Fruit fly (Drosophila melanogaster): ENCODE data around the gene Pa1.

DNA sequence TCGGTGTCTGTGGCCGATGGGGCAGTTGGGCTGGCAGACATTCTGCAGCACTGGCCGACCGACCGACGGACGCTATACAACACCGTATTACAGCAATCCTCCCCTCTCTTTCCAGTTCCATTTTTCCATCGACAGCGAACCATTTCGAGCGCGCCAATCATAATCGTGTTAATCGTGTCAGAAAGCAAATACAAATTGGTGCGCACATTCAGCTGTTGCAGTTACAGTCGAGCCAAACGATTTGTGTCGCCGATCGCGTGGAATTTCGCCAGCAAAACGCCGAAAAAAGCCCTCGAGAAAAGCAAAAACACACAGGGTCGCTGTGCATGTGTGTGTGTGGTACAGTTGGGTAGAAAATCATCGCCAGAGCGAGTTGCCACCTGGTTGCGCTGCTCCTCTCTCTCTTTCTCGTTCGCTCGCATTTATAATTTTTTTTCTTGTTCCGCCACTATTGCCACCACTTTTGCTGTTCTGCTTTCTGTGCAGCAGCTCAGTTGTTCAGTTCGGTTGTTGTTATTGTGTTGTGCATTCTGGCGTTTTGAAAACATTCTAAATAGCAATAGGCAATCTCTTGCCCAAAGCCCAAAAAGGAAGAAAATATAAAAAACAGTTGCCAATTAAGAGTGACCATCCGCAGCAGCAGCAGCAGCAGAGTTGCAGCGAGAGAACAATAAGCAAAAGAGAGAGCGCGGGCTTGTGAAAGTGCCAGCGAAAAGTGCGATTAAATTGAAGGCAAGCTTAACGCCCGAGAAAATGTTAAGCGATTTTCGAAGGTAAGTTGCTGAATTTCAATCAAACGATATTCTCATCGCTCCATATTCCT is 8.3 kb upstream of the Pa1 start, which contains the start of gene CG1737:
- TF ChIP-seq usp (GFP tag; optimal IDR thresholded peaks at IDR 0.05) (no peak), pan (optimal IDR thresholded peaks at IDR 0.05) (no peak), EcR (GFP tag; optimal IDR thresholded peaks at IDR 0.05) (no peak)

Measured in whole organism.